Fruit fly (Drosophila melanogaster) whole organism, prepupa: ENCODE results near the gene Chd64.

ENCODE experiments used
- Blimp-1 ChIP-seq: fragments of 200-800 bp; sonication (Bioruptor generic); optimal IDR thresholded peaks from 3 replicates; lab custom pipeline; 2017; ENCODE audit warnings: missing biosample characterization, missing genetic modification characterization, mild to moderate bottlenecking, moderate library complexity, missing genetic modification reagents
- CG10669 ChIP-seq: fragments of 200-800 bp; sonication (Bioruptor generic); optimal IDR thresholded peaks from 3 replicates; lab custom pipeline; 2018; ENCODE audit warnings: missing biosample characterization, mild to moderate bottlenecking, missing genetic modification characterization, moderate library complexity
- CG11294 ChIP-seq: fragments of 200-800 bp; sonication (Bioruptor generic); IDR thresholded peaks from 2 replicates; pipeline ENCODE4 v1.3.6; 2022; ENCODE audit warnings: missing biosample characterization, missing genetic modification characterization
- CG11902 ChIP-seq: fragments of 200-800 bp; sonication (Bioruptor generic); optimal IDR thresholded peaks from 3 replicates; lab custom pipeline; 2016; ENCODE audit warnings: missing biosample characterization, missing genetic modification characterization
- CG15336 ChIP-seq: fragments of 200-800 bp; sonication (Bioruptor generic); IDR thresholded peaks from 2 replicates; pipeline ENCODE4 v1.3.6; 2022; ENCODE audit warnings: missing biosample characterization, missing genetic modification characterization
- CG1621 ChIP-seq: fragments of 200-800 bp; sonication (Bioruptor generic); optimal IDR thresholded peaks from 3 replicates; lab custom pipeline; 2018; ENCODE audit warnings: missing biosample characterization, mild to moderate bottlenecking, missing genetic modification characterization
- CG16779 ChIP-seq: fragments of 200-800 bp; sonication (Bioruptor generic); optimal IDR thresholded peaks from 3 replicates; lab custom pipeline; 2017; ENCODE audit warnings: missing biosample characterization, mild to moderate bottlenecking, missing genetic modification characterization
- CG3032 ChIP-seq: fragments of 200-800 bp; optimal IDR thresholded peaks from 2 replicates; lab custom pipeline; 2019; ENCODE audit warnings: missing biosample characterization, mild to moderate bottlenecking, missing genetic modification characterization, moderate library complexity
- CG31627 ChIP-seq: fragments of 200-800 bp; sonication (Bioruptor generic); optimal IDR thresholded peaks from 3 replicates; lab custom pipeline; 2016; ENCODE audit warnings: missing biosample characterization, missing genetic modification characterization
- CG32006 ChIP-seq: fragments of 200-800 bp; sonication (Bioruptor generic); optimal IDR thresholded peaks from 3 replicates; lab custom pipeline; 2017; ENCODE audit warnings: missing biosample characterization, mild to moderate bottlenecking, missing genetic modification characterization
- CG3919 ChIP-seq: fragments of 200-800 bp; sonication (Bioruptor generic); optimal IDR thresholded peaks from 3 replicates; lab custom pipeline; 2016; ENCODE audit warnings: missing biosample characterization, missing genetic modification characterization
- CG4318 ChIP-seq: fragments of 200-800 bp; sonication (Bioruptor generic); optimal IDR thresholded peaks from 3 replicates; lab custom pipeline; 2017; ENCODE audit warnings: missing biosample characterization, mild to moderate bottlenecking, missing genetic modification characterization
- CG6163 ChIP-seq: fragments of 200-800 bp; sonication (Bioruptor generic); IDR thresholded peaks from 3 replicates; pipeline ENCODE4 v1.3.6; 2022; ENCODE audit warnings: missing biosample characterization, missing genetic modification characterization
- CG6276 ChIP-seq: fragments of 200-800 bp; sonication (Bioruptor generic); optimal IDR thresholded peaks from 2 replicates; lab custom pipeline; 2017; ENCODE audit warnings: missing biosample characterization, mild to moderate bottlenecking, missing genetic modification characterization
- CG6792 ChIP-seq: fragments of 200-800 bp; sonication (Bioruptor generic); optimal IDR thresholded peaks from 3 replicates; lab custom pipeline; 2016; ENCODE audit warnings: missing biosample characterization, missing genetic modification characterization
- CG6808 ChIP-seq: fragments of 200-800 bp; sonication (Bioruptor generic); optimal IDR thresholded peaks from 3 replicates; lab custom pipeline; 2017; ENCODE audit warnings: missing biosample characterization, missing genetic modification characterization, mild to moderate bottlenecking, moderate library complexity, missing genetic modification reagents
- CG6854 ChIP-seq: fragments of 200-800 bp; sonication (Bioruptor generic); optimal IDR thresholded peaks from 2 replicates; lab custom pipeline; 2017; ENCODE audit warnings: missing biosample characterization, mild to moderate bottlenecking, missing genetic modification characterization
- CG7368 ChIP-seq: fragments of 200-800 bp; sonication (Bioruptor generic); optimal IDR thresholded peaks from 3 replicates; lab custom pipeline; 2016; ENCODE audit warnings: missing biosample characterization, missing genetic modification characterization
- CG8119 ChIP-seq: fragments of 200-800 bp; sonication (Bioruptor generic); IDR thresholded peaks from 3 replicates; pipeline ENCODE4 v1.3.6; 2022; ENCODE audit warnings: missing biosample characterization, missing genetic modification characterization
- CG9139 ChIP-seq: fragments of 200-800 bp; sonication (Bioruptor generic); optimal IDR thresholded peaks from 3 replicates; lab custom pipeline; 2017; ENCODE audit warnings: missing biosample characterization, mild to moderate bottlenecking, missing genetic modification characterization
- Eip75B ChIP-seq: fragments of 200-800 bp; sonication (Bioruptor generic); optimal IDR thresholded peaks from 3 replicates; lab custom pipeline; 2016; ENCODE audit warnings: missing biosample characterization, missing genetic modification characterization
- Eip78C ChIP-seq: fragments of 200-800 bp; sonication (Bioruptor generic); peaks from one replicate; lab custom pipeline; 2016; ENCODE audit warnings: missing biosample characterization, missing genetic modification characterization
- Ets21C ChIP-seq: fragments of 200-800 bp; sonication (Bioruptor generic); optimal IDR thresholded peaks from 3 replicates; lab custom pipeline; 2016; ENCODE audit warnings: missing biosample characterization, missing genetic modification characterization
- Gug ChIP-seq: fragments of 200-800 bp; sonication (Bioruptor generic); IDR thresholded peaks from 2 replicates; pipeline ENCODE4 v1.3.6; 2022; ENCODE audit warnings: missing biosample characterization, missing genetic modification characterization
- Hr4 ChIP-seq: fragments of 200-800 bp; sonication (Bioruptor generic); optimal IDR thresholded peaks from 3 replicates; lab custom pipeline; 2016; ENCODE audit warnings: missing biosample characterization, missing genetic modification characterization
- Lpt ChIP-seq: fragments of 200-800 bp; sonication (Bioruptor generic); optimal IDR thresholded peaks from 3 replicates; lab custom pipeline; 2016; ENCODE audit warnings: missing biosample characterization, missing genetic modification characterization
- Met ChIP-seq: fragments of 200-800 bp; sonication (Bioruptor generic); optimal IDR thresholded peaks from 3 replicates; lab custom pipeline; 2016; ENCODE audit warnings: missing biosample characterization, missing genetic modification characterization
- OdsH ChIP-seq: fragments of 200-800 bp; sonication (Bioruptor generic); optimal IDR thresholded peaks from 3 replicates; lab custom pipeline; 2016; ENCODE audit warnings: missing biosample characterization, missing genetic modification characterization
- Smox ChIP-seq: fragments of 200-800 bp; sonication (Bioruptor generic); optimal IDR thresholded peaks from 3 replicates; lab custom pipeline; 2016; ENCODE audit warnings: missing biosample characterization, missing genetic modification characterization
- Sox102F ChIP-seq: fragments of 200-800 bp; sonication (Bioruptor generic); optimal IDR thresholded peaks from 2 replicates; lab custom pipeline; 2016; ENCODE audit warnings: missing biosample characterization, mild to moderate bottlenecking, missing genetic modification characterization
- Sox14 ChIP-seq: fragments of 200-800 bp; sonication (Bioruptor generic); optimal IDR thresholded peaks from 3 replicates; lab custom pipeline; 2016; ENCODE audit warnings: missing biosample characterization, missing genetic modification characterization
- achi ChIP-seq: fragments of 200-800 bp; sonication (Bioruptor generic); optimal IDR thresholded peaks from 3 replicates; lab custom pipeline; 2016; ENCODE audit warnings: missing biosample characterization, missing genetic modification characterization
- acj6 ChIP-seq: fragments of 200-800 bp; sonication (Bioruptor generic); optimal IDR thresholded peaks from 3 replicates; lab custom pipeline; 2016; ENCODE audit warnings: missing biosample characterization, missing genetic modification characterization
- cyc ChIP-seq: fragments of 200-800 bp; sonication (Bioruptor generic); optimal IDR thresholded peaks from 3 replicates; lab custom pipeline; 2016; ENCODE audit warnings: missing biosample characterization, missing genetic modification characterization
- dsx ChIP-seq: fragments of 200-800 bp; optimal IDR thresholded peaks from 3 replicates; lab custom pipeline; 2019; ENCODE audit warnings: missing biosample characterization, mild to moderate bottlenecking, missing genetic modification characterization, moderate library complexity; ENCODE audit not compliant: poor library complexity, severe bottlenecking
- eg ChIP-seq: fragments of 200-800 bp; sonication (Bioruptor generic); IDR thresholded peaks from 3 replicates; pipeline ENCODE4 v1.3.6; 2022; ENCODE audit warnings: missing biosample characterization, missing genetic modification characterization
- esn ChIP-seq: fragments of 200-800 bp; sonication (Bioruptor generic); optimal IDR thresholded peaks from 2 replicates; lab custom pipeline; 2016; ENCODE audit warnings: missing biosample characterization, mild to moderate bottlenecking, missing genetic modification characterization, moderate library complexity
- fkh ChIP-seq: fragments of 200-800 bp; sonication (Bioruptor generic); optimal IDR thresholded peaks from 3 replicates; lab custom pipeline; 2017; ENCODE audit warnings: missing biosample characterization, mild to moderate bottlenecking, missing genetic modification characterization, moderate library complexity
- lz ChIP-seq: fragments of 200-800 bp; sonication (Bioruptor generic); optimal IDR thresholded peaks from 3 replicates; lab custom pipeline; 2016; ENCODE audit warnings: missing biosample characterization, missing genetic modification characterization
- net ChIP-seq: fragments of 200-800 bp; sonication (Bioruptor generic); optimal IDR thresholded peaks from 3 replicates; lab custom pipeline; 2016; ENCODE audit warnings: missing biosample characterization, missing genetic modification characterization
- pdm3 ChIP-seq: fragments of 200-800 bp; sonication (Bioruptor generic); optimal IDR thresholded peaks from 3 replicates; lab custom pipeline; 2016; ENCODE audit warnings: missing biosample characterization, missing genetic modification characterization
- salr ChIP-seq, 2 experiments: fragments of 200-800 bp; sonication (Bioruptor generic); optimal IDR thresholded peaks; 3 replicates each; lab custom pipeline; 2016 to 2018; ENCODE audit warnings: missing biosample characterization in 2 of 2, missing genetic modification characterization in 2 of 2, mild to moderate bottlenecking in 1 of 2
- spab ChIP-seq: fragments of 200-800 bp; sonication (Bioruptor generic); optimal IDR thresholded peaks from 2 replicates; lab custom pipeline; 2017; ENCODE audit warnings: missing biosample characterization, mild to moderate bottlenecking, missing genetic modification characterization, missing genetic modification reagents
- ss ChIP-seq, 2 experiments: fragments of 200-800 bp; sonication (Bioruptor generic); optimal IDR thresholded peaks; 2 replicates in 1 of 2; 3 replicates in 1 of 2; lab custom pipeline; 2017 to 2018; ENCODE audit warnings: mild to moderate bottlenecking in 2 of 2, missing biosample characterization in 2 of 2, missing genetic modification characterization in 2 of 2, moderate library complexity in 1 of 2
- svp ChIP-seq: fragments of 200-800 bp; sonication (Bioruptor generic); peaks from one replicate; lab custom pipeline; 2016; ENCODE audit warnings: missing biosample characterization, missing genetic modification characterization
- topi ChIP-seq: fragments of 200-800 bp; sonication (Bioruptor generic); optimal IDR thresholded peaks from 3 replicates; lab custom pipeline; 2016; ENCODE audit warnings: missing biosample characterization, missing genetic modification characterization
- vri ChIP-seq: fragments of 200-800 bp; sonication (Bioruptor generic); optimal IDR thresholded peaks from 3 replicates; lab custom pipeline; 2016; ENCODE audit warnings: missing biosample characterization, mild to moderate bottlenecking, missing genetic modification characterization

Chd64 gene

DNA sequence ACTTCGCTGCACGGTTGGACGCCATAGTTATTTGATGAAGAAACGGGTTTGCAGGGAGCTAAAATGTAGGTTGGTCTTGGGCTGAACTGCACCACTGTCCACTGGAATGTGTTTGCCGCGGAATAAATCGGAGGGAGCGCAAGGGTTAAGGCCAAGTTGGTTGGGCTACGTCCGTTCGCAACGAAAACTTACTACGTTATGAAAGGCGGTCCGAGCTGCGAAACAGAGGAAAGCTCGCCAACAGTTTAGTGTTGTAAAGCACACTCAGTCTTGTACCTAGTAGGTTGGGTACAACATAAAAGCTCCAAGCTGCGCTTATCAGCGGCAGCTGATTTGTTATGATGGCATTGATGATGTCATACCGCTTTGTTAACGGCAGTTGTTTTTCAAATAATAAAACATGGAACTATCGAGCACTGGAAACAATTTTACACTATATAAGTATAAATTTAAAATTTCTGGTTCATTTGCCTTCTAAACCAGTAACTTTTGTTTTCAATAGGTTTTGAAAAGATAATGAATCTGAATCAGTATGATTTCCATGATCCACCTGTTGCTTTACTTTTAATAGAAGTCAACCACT, at the start of gene Chd64:
Gene Chd64, minus strand, starts transcription at position 204 of the 583 bp plus-strand sequence.
- TF ChIP-seq CG8119 (GFP tag; lab: Robert Waterston, UW) (0 out of 3 replicates have a peak, but pooled peaks have one; percentile 30), fkh (peak; percentile 1), net (GFP tag; lab: Kevin White, UChicago) (no peak), vri (peak; percentile 98), Eip75B (GFP tag; lab: Kevin White, UChicago) (peak; percentile 35), CG3032 (tag; lab: Kevin White, UChicago) (peak; percentile 27), Eip78C (GFP tag; lab: Kevin White, UChicago) (peak; percentile 68), esn (GFP tag; lab: Kevin White, UChicago) (peak; percentile 54), CG6808 (GFP tag; lab: Kevin White, UChicago) (no peak), Lpt (GFP tag; lab: Kevin White, UChicago) (peak; percentile 45), CG6854 (peak; percentile 76), salr (GFP tag; optimal IDR thresholded peaks at IDR 0.05; lab: Kevin White, UChicago) (no peak), eg (peak; percentile 64; the same call in 2 of the 3 replicates), svp (GFP tag; lab: Kevin White, UChicago) (peak; percentile 86), achi (GFP tag; lab: Kevin White, UChicago) (no peak), CG16779 (tag; lab: Kevin White, UChicago) (peak; percentile 54), Sox102F (GFP tag; lab: Kevin White, UChicago) (peak; percentile 61), CG6163 (0 out of 3 replicates have a peak, but pooled peaks have one; percentile 43), CG11902 (no peak), CG7368 (peak; percentile 21), CG6792 (GFP tag; lab: Kevin White, UChicago) (peak; percentile 47), Hr4 (GFP tag; lab: Kevin White, UChicago) (peak; percentile 21), CG11294 (GFP tag; lab: Robert Waterston, UW) (0 out of 2 replicates have a peak, but pooled peaks have one; percentile 13), CG15336 (GFP tag; lab: Robert Waterston, UW) (no peak), lz (peak; percentile 50), topi (GFP tag; lab: Kevin White, UChicago) (peak; percentile 45)

DNA sequence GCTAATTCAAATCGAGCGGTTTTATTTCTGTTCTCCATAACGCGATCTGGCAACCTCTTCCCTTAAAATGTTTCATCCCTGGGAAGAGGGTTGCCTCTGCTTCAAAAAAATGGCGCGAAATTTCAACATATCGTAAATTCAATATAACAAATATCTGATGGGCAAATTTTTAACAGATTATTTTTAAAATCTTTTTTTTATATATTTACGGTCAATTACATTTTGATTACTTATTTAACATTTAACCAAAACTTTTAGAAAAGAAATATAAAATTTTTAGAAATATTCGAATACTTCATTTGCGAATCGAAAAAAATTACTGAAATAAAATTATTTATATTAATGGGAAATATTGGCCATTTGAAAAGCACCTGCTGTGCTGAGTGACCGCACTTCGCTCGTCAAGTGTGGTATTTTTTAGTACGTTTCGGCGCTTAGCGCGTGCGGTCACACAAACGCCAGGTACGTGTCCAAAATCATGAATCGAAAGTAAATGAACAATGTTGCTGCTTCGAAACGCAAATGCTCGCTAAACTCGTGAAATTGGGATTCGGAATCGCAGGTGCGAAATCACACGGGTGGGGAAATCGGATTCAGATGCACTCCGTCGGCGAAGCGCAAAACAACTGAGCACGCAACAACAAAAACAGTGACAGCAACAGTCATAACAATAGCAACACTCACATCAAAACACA, 47.9 kb upstream of the Chd64 start, which contains the start of gene Ero1L:
Gene Ero1L, plus strand, starts transcription at position 448 of the 695 bp plus-strand sequence.
- TF ChIP-seq Blimp-1 (GFP tag; lab: Kevin White, UChicago) (peak; percentile 37), CG3919 (GFP tag; lab: Kevin White, UChicago) (no peak), lz (no peak), esn (GFP tag; lab: Kevin White, UChicago) (peak; percentile 37), CG4318 (GFP tag; lab: Kevin White, UChicago) (no peak), CG16779 (tag; lab: Kevin White, UChicago) (no peak), eg (peak; percentile 45; the same call in 2 of the 3 replicates), Met (GFP tag; lab: Kevin White, UChicago) (peak; percentile 33), CG6808 (GFP tag; lab: Kevin White, UChicago) (no peak), svp (GFP tag; lab: Kevin White, UChicago) (peak; percentile 80), CG15336 (GFP tag; lab: Robert Waterston, UW) (no peak), Gug (GFP tag; lab: Robert Waterston, UW) (0 out of 2 replicates have a peak, but pooled peaks have one; percentile 9), Smox (GFP tag; lab: Kevin White, UChicago) (peak; percentile 39), CG11294 (GFP tag; lab: Robert Waterston, UW) (no peak), vri (peak; percentile 25), spab (GFP tag; lab: Kevin White, UChicago) (no peak), CG31627 (peak; percentile 24), CG9139 (GFP tag; lab: Kevin White, UChicago) (no peak), Ets21C (no peak), CG32006 (GFP tag; lab: Kevin White, UChicago) (no peak), CG1621 (tag; lab: Kevin White, UChicago) (no peak), Sox14 (GFP tag; lab: Kevin White, UChicago) (peak; percentile 18), pdm3 (peak; percentile 2), acj6 (GFP tag; lab: Kevin White, UChicago) (no peak), CG10669 (GFP tag; lab: Kevin White, UChicago) (no peak), Hr4 (GFP tag; lab: Kevin White, UChicago) (no peak), CG7368 (no peak), CG6276 (GFP tag; lab: Kevin White, UChicago) (no peak), net (GFP tag; lab: Kevin White, UChicago) (peak; percentile 13), dsx (GFP tag; lab: Kevin White, UChicago) (peak; percentile 76), ss (GFP tag; optimal IDR thresholded peaks at IDR 0.05; lab: Kevin White, UChicago) (peak in 1 of 2 experiments; percentile 8), cyc (peak; percentile 41), OdsH (no peak)
